Worm (Caenorhabditis elegans) whole organism, young adult: ENCODE data around the gene ints-7.

Experiments
- B0019.2 ChIP-seq: fragments of 200-800 bp; sonication (Bioruptor generic); conservative IDR thresholded peaks from 2 replicates; pipeline ENCODE4 v1.3.6; 2022; ENCODE audit warnings: missing genetic modification reagents, missing genetic modification characterization, missing compliant biosample characterization
- B0035.1 ChIP-seq: sonication (generic microtip); optimal IDR thresholded peaks from 2 replicates; lab custom pipeline; 2016; ENCODE audit warnings: missing genetic modification characterization, mild to moderate bottlenecking, missing compliant biosample characterization, missing genotype, missing genetic modification reagents
- C17E4.6 ChIP-seq: fragments of 200-800 bp; sonication (Bioruptor generic); IDR thresholded peaks from 2 replicates; pipeline ENCODE4 v1.3.6; 2022; ENCODE audit warnings: missing genetic modification reagents, missing genetic modification characterization, missing compliant biosample characterization
- F49E8.2 ChIP-seq: sonication (generic microtip); optimal IDR thresholded peaks from 3 replicates; lab custom pipeline; 2017; ENCODE audit warnings: missing genetic modification characterization, mild to moderate bottlenecking, missing compliant biosample characterization, antibody characterized with exemption, moderate library complexity; ENCODE audit not compliant: insufficient read depth
- T26A5.8 ChIP-seq: sonication (generic microtip); optimal IDR thresholded peaks from 2 replicates; lab custom pipeline; 2016; ENCODE audit warnings: missing genetic modification characterization, missing compliant biosample characterization
- Y53G8AR.9 ChIP-seq: fragments of 200-800 bp; sonication (Bioruptor generic); conservative IDR thresholded peaks from 2 replicates; pipeline ENCODE4 v1.3.6; 2022; ENCODE audit warnings: missing genetic modification reagents, missing genetic modification characterization, missing compliant biosample characterization
- Y95B8A.8 ChIP-seq: fragments of 200-800 bp; sonication (Bioruptor generic); IDR thresholded peaks from 2 replicates; pipeline ENCODE4 v1.3.6; 2022; ENCODE audit warnings: missing genetic modification reagents, missing genetic modification characterization, missing compliant biosample characterization
- ZK185.1 ChIP-seq: sonication (generic microtip); optimal IDR thresholded peaks from 2 replicates; lab custom pipeline; 2016; ENCODE audit warnings: mild to moderate bottlenecking, missing genetic modification characterization, missing compliant biosample characterization; ENCODE audit not compliant: poor library complexity, severe bottlenecking
- ama-1 ChIP-seq, 3 experiments: fragments of 150-350 bp in 1 of 3; sonication (generic microtip) in 2 of 3; optimal IDR thresholded peaks; 2 replicates each; lab custom pipeline; 2014 to 2018; ENCODE audit warnings: missing biosample characterization in 2 of 3, missing genetic modification characterization in 2 of 3, missing genetic modification reagents in 2 of 3
- attf-3 ChIP-seq: fragments of 200-800 bp; sonication (Bioruptor generic); conservative IDR thresholded peaks from 2 replicates; pipeline ENCODE4 v1.3.6; 2022; ENCODE audit warnings: missing genetic modification reagents, missing genetic modification characterization, missing compliant biosample characterization
- attf-5 ChIP-seq: fragments of 200-800 bp; sonication (Bioruptor generic); optimal IDR thresholded peaks from 2 replicates; lab custom pipeline; 2018; ENCODE audit warnings: mild to moderate bottlenecking, missing genetic modification characterization, missing compliant biosample characterization
- bed-2 ChIP-seq: fragments of 200-800 bp; sonication (Bioruptor generic); IDR thresholded peaks from 2 replicates; pipeline ENCODE4 v1.3.6; 2022; ENCODE audit warnings: missing genetic modification reagents, missing genetic modification characterization, missing compliant biosample characterization
- ceh-27 ChIP-seq: fragments of 200-800 bp; sonication (Bioruptor generic); optimal IDR thresholded peaks from 2 replicates; lab custom pipeline; 2018; ENCODE audit warnings: mild to moderate bottlenecking, missing genetic modification characterization, moderate library complexity, missing compliant biosample characterization
- ceh-40 ChIP-seq: fragments of 200-800 bp; sonication (Bioruptor generic); IDR thresholded peaks from 2 replicates; pipeline ENCODE4 v1.3.6; 2022; ENCODE audit warnings: missing genetic modification characterization, missing compliant biosample characterization
- ceh-58 ChIP-seq: fragments of 200-800 bp; sonication (Bioruptor generic); IDR thresholded peaks from 2 replicates; pipeline ENCODE4 v1.3.6; 2022; ENCODE audit warnings: missing genetic modification characterization, missing compliant biosample characterization
- ceh-79 ChIP-seq: sonication (generic microtip); optimal IDR thresholded peaks from 2 replicates; lab custom pipeline; 2017; ENCODE audit warnings: mild to moderate bottlenecking, missing genetic modification characterization, missing compliant biosample characterization
- ceh-91 ChIP-seq: fragments of 200-800 bp; sonication (Bioruptor generic); IDR thresholded peaks from 2 replicates; pipeline ENCODE4 v1.3.6; 2022; ENCODE audit warnings: missing genetic modification reagents, missing genetic modification characterization, missing compliant biosample characterization
- dpl-1 ChIP-seq: fragments of 150-350 bp; optimal IDR thresholded peaks from 2 replicates; lab custom pipeline; 2014; ENCODE audit warnings: missing biosample characterization, missing genetic modification reagents, missing genetic modification characterization
- egrh-3 ChIP-seq: fragments of 200-800 bp; sonication (Bioruptor generic); IDR thresholded peaks from 2 replicates; pipeline ENCODE4 v1.3.6; 2022; ENCODE audit warnings: missing genetic modification reagents, missing genetic modification characterization, missing compliant biosample characterization
- ekl-4 ChIP-seq: fragments of 200-800 bp; sonication (Bioruptor generic); IDR thresholded peaks from 2 replicates; pipeline ENCODE4 v1.3.6; 2022; ENCODE audit warnings: missing genetic modification reagents, missing genetic modification characterization, missing compliant biosample characterization
- him-1 ChIP-seq: sonication (generic microtip); optimal IDR thresholded peaks from 2 replicates; lab custom pipeline; 2016; ENCODE audit warnings: missing genotype, missing genetic modification reagents, missing genetic modification characterization, missing compliant biosample characterization
- hlh-12 ChIP-seq: sonication (generic microtip); optimal IDR thresholded peaks from 2 replicates; lab custom pipeline; 2016; ENCODE audit warnings: missing genetic modification characterization, missing compliant biosample characterization
- hmg-20 ChIP-seq: fragments of 200-800 bp; sonication (Bioruptor generic); IDR thresholded peaks from 2 replicates; pipeline ENCODE4 v1.3.6; 2022; ENCODE audit warnings: missing genetic modification reagents, missing genetic modification characterization, missing compliant biosample characterization
- let-607 ChIP-seq, 2 experiments: fragments of 200-800 bp in 1 of 2; sonication (Bioruptor generic) in 1 of 2; sonication (generic microtip) in 1 of 2; optimal IDR thresholded peaks; 2 replicates each; lab custom pipeline; 2016 to 2018; ENCODE audit warnings: mild to moderate bottlenecking in 2 of 2, missing compliant biosample characterization in 2 of 2, missing genetic modification characterization in 2 of 2, moderate library complexity in 2 of 2, missing genotype in 1 of 2
- lin-26 ChIP-seq: fragments of 200-800 bp; sonication (Bioruptor generic); IDR thresholded peaks from 2 replicates; pipeline ENCODE4 v1.3.6; 2022; ENCODE audit warnings: missing genetic modification reagents, missing genetic modification characterization, missing compliant biosample characterization
- lin-35 ChIP-seq, 3 experiments: fragments of 150-350 bp in 2 of 3; sonication (generic microtip) in 1 of 3; optimal IDR thresholded peaks; 2 replicates each; lab custom pipeline; 2014 to 2018; ENCODE audit warnings: missing biosample characterization in 3 of 3, missing genetic modification characterization in 3 of 3, missing genetic modification reagents in 3 of 3
- lin-54 ChIP-seq: fragments of 200-800 bp; sonication (Bioruptor generic); optimal IDR thresholded peaks from 2 replicates; lab custom pipeline; 2018; ENCODE audit warnings: mild to moderate bottlenecking, missing genetic modification characterization, missing compliant biosample characterization
- lir-1 ChIP-seq: fragments of 200-800 bp; sonication (Bioruptor generic); conservative IDR thresholded peaks from 2 replicates; pipeline ENCODE4 v1.3.6; 2022; ENCODE audit warnings: missing genetic modification reagents, missing genetic modification characterization, missing compliant biosample characterization
- mel-28 ChIP-seq: sonication (generic microtip); optimal IDR thresholded peaks from 2 replicates; lab custom pipeline; 2016; ENCODE audit warnings: borderline replicate concordance, mild to moderate bottlenecking, missing genetic modification characterization, missing compliant biosample characterization
- nfya-2 ChIP-seq: fragments of 200-800 bp; sonication (Bioruptor generic); IDR thresholded peaks from 2 replicates; pipeline ENCODE4 v1.3.6; 2022; ENCODE audit warnings: missing genetic modification reagents, missing genetic modification characterization, missing compliant biosample characterization
- nfyb-1 ChIP-seq: fragments of 200-800 bp; sonication (Bioruptor generic); IDR thresholded peaks from 2 replicates; pipeline ENCODE4 v1.3.6; 2022; ENCODE audit warnings: missing genetic modification reagents, missing genetic modification characterization, missing compliant biosample characterization
- pbrm-1 ChIP-seq: fragments of 200-800 bp; sonication (Bioruptor generic); IDR thresholded peaks from 2 replicates; pipeline ENCODE4 v1.3.6; 2022; ENCODE audit warnings: missing genetic modification reagents, missing genetic modification characterization, missing compliant biosample characterization
- rcor-1 ChIP-seq: fragments of 200-800 bp; sonication (Bioruptor generic); IDR thresholded peaks from 2 replicates; pipeline ENCODE4 v1.3.6; 2022; ENCODE audit warnings: missing genetic modification reagents, missing genetic modification characterization, missing compliant biosample characterization
- sdz-38 ChIP-seq: sonication (generic microtip); optimal IDR thresholded peaks from 2 replicates; lab custom pipeline; 2016; ENCODE audit warnings: missing genotype, missing genetic modification characterization, missing compliant biosample characterization
- sea-2 ChIP-seq: fragments of 200-800 bp; sonication (Bioruptor generic); IDR thresholded peaks from 2 replicates; pipeline ENCODE4 v1.3.6; 2022; ENCODE audit warnings: missing genetic modification characterization, missing compliant biosample characterization
- somi-1 ChIP-seq: fragments of 200-800 bp; sonication (Bioruptor generic); optimal IDR thresholded peaks from 2 replicates; lab custom pipeline; 2018; ENCODE audit warnings: mild to moderate bottlenecking, missing genetic modification characterization, missing compliant biosample characterization
- sptf-2 ChIP-seq: fragments of 200-800 bp; sonication (Bioruptor generic); optimal IDR thresholded peaks from 2 replicates; lab custom pipeline; 2018; ENCODE audit warnings: mild to moderate bottlenecking, missing genetic modification characterization, missing compliant biosample characterization
- tbp1 ChIP-seq: fragments of 200-800 bp; sonication (Bioruptor generic); optimal IDR thresholded peaks from 2 replicates; lab custom pipeline; 2018; ENCODE audit warnings: mild to moderate bottlenecking, missing genetic modification characterization, missing compliant biosample characterization
- tlf-1 ChIP-seq: fragments of 200-800 bp; sonication (Bioruptor generic); optimal IDR thresholded peaks from 2 replicates; lab custom pipeline; 2018; ENCODE audit warnings: mild to moderate bottlenecking, missing genetic modification characterization, missing compliant biosample characterization
- unc-62 ChIP-seq: fragments of 150-350 bp; optimal IDR thresholded peaks from 2 replicates; lab custom pipeline; 2014; ENCODE audit warnings: missing biosample characterization, missing genetic modification reagents, missing genetic modification characterization
- zfh-2 ChIP-seq: fragments of 200-800 bp; sonication (Bioruptor generic); conservative IDR thresholded peaks from 2 replicates; pipeline ENCODE4 v1.3.6; 2022; ENCODE audit warnings: missing genetic modification reagents, missing genetic modification characterization, missing compliant biosample characterization
- zim-3 ChIP-seq: sonication (generic microtip); optimal IDR thresholded peaks from 2 replicates; lab custom pipeline; 2017; ENCODE audit warnings: mild to moderate bottlenecking, missing genetic modification characterization, moderate library complexity, missing compliant biosample characterization
- ztf-26 ChIP-seq: sonication (generic microtip); optimal IDR thresholded peaks from 2 replicates; lab custom pipeline; 2017; ENCODE audit warnings: missing genetic modification characterization, missing compliant biosample characterization
- ztf-28 ChIP-seq: fragments of 200-800 bp; sonication (Bioruptor generic); IDR thresholded peaks from 2 replicates; pipeline ENCODE4 v1.3.6; 2022; ENCODE audit warnings: missing genetic modification reagents, missing genetic modification characterization, missing compliant biosample characterization

Gene ints-7

DNA sequence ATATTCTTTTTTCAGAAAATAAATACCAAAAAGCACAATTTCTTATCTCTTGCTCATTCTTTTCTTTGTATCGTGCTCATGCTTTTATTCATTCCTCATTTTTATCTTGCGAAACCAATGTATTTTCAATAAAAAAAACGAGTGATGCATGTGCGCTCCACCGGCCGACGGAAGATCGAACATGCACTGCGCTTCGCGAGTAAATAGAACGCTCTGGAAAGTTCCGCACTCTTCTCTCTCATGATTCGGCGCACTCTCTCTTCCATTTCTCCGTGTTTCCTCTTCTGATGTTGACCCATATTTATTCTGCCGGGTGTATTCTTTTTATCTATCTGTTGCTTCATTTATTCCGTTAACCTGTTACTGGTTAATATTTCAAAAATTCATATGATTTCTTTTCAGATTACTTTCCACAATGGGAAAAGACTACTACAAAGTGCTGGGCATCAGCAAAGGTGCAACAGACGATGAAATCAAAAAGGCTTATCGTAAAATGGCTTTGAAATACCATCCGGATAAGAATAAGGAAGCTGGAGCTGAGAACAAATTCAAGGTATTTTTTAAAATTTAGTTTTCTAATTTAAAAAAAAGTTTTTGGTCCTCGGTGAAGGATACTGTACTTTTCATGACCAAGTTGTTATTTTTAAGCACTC is 37.2 kb upstream of the ints-7 start, which contains the start of gene dnj-13 (continued):
- TF ChIP-seq sptf-2, result no peak
- TF ChIP-seq B0035.1 (tag; lab: Kevin White, UChicago), result peak; percentile 39
- TF ChIP-seq sdz-38, result no peak
- peak; percentile 96 for TF ChIP-seq ZK185.1
- peak; percentile 83 for TF ChIP-seq ceh-91 (GFP tag; lab: Robert Waterston, UW)
- peak; percentile 43; the same call in 1 of the 2 replicates for TF ChIP-seq bed-2 (GFP tag; lab: Robert Waterston, UW)
- peak; percentile 98 for TF ChIP-seq ekl-4 (GFP tag; lab: Robert Waterston, UW)
- TF ChIP-seq ztf-28, result peak; percentile 83; the same call in 1 of the 2 replicates
- TF ChIP-seq nfyb-1, result peak; percentile 97
- TF ChIP-seq lir-1, result peak; percentile 91
- peak; percentile 96 for TF ChIP-seq tlf-1 (GFP tag; lab: Kevin White, UChicago)
- TF ChIP-seq zim-3 (tag; lab: Kevin White, UChicago), result peak; percentile 89
- TF ChIP-seq egrh-3 (GFP tag; lab: Robert Waterston, UW), result peak; percentile 54
- TF ChIP-seq ama-1 (optimal IDR thresholded peaks at IDR 0.05; lab: Kevin White, UChicago), result peak; percentile 70
- TF ChIP-seq ama-1 (GFP tag; optimal IDR thresholded peaks at IDR 0.05; lab: Kevin White, UChicago), result peak in 1 of 2 experiments; percentile 28
- peak; percentile 96 for TF ChIP-seq ztf-26 (tag; lab: Kevin White, UChicago)

- TF ChIP-seq nfyb-1, result peak; percentile 38; the same call in 1 of the 2 replicates
- TF ChIP-seq Y53G8AR.9 (GFP tag; lab: Robert Waterston, UW), result no peak
- TF ChIP-seq zfh-2 (GFP tag; lab: Robert Waterston, UW), result peak; percentile 64
- TF ChIP-seq lin-26, result 0 out of 2 replicates have a peak, but pooled peaks have one; percentile 12
- TF ChIP-seq lin-54, result peak; percentile 1
- TF ChIP-seq tbp1, result no peak
These were observed 36.7 kb upstream of the ints-7 start for ce11 chrII:11545952-11546325.

ce11 chrII:11547254-11547687 is 35.4 kb upstream of the ints-7 start, which contains the start of gene F54D5.7:
TSS of gene F54D5.7 (plus strand) at chrII:11547517.
- peak in 1 of 2 experiments; percentile 26 for TF ChIP-seq let-607 (tag; optimal IDR thresholded peaks at IDR 0.05; lab: Kevin White, UChicago)
- TF ChIP-seq him-1 (tag; lab: Kevin White, UChicago), result no peak
- peak; percentile 26 for TF ChIP-seq mel-28
- TF ChIP-seq ceh-27 (GFP tag; lab: Kevin White, UChicago), result peak; percentile 42
- TF ChIP-seq Y95B8A.8 (GFP tag; lab: Robert Waterston, UW), result no peak
- TF ChIP-seq rcor-1, result peak; percentile 74
- peak; percentile 52 for TF ChIP-seq F49E8.2 (tag; lab: Kevin White, UChicago)
- no peak for TF ChIP-seq B0019.2 (GFP tag; lab: Robert Waterston, UW)
- peak in 1 of 3 experiments; percentile 42 for TF ChIP-seq lin-35 (GFP tag; optimal IDR thresholded peaks at IDR 0.05; lab: Kevin White, UChicago)
- 0 out of 2 replicates have a peak, but pooled peaks have one; percentile 35 for TF ChIP-seq attf-3 (GFP tag; lab: Robert Waterston, UW)
- peak; percentile 75 for TF ChIP-seq attf-5
- TF ChIP-seq ceh-79 (tag; lab: Kevin White, UChicago), result no peak
- TF ChIP-seq somi-1 (GFP tag; lab: Kevin White, UChicago), result no peak
- TF ChIP-seq dpl-1 (GFP tag; lab: Kevin White, UChicago), result no peak
- TF ChIP-seq T26A5.8, result no peak
- TF ChIP-seq bed-2 (GFP tag; lab: Robert Waterston, UW), result no peak
- 0 out of 2 replicates have a peak, but pooled peaks have one; percentile 21 for TF ChIP-seq ceh-40
- no peak for TF ChIP-seq nfya-2 (GFP tag; lab: Robert Waterston, UW)
- no peak for TF ChIP-seq hlh-12 (tag; lab: Kevin White, UChicago)
- TF ChIP-seq ama-1 (optimal IDR thresholded peaks at IDR 0.05; lab: Kevin White, UChicago), result peak; percentile 98
- no peak for TF ChIP-seq ama-1 (GFP tag; optimal IDR thresholded peaks at IDR 0.05; lab: Kevin White, UChicago)
- 0 out of 2 replicates have a peak, but pooled peaks have one; percentile 9 for TF ChIP-seq zfh-2 (GFP tag; lab: Robert Waterston, UW)
- TF ChIP-seq hmg-20 (GFP tag; lab: Robert Waterston, UW), result peak; percentile 65
- TF ChIP-seq unc-62 (GFP tag; lab: Kevin White, UChicago), result no peak
- TF ChIP-seq tlf-1 (GFP tag; lab: Kevin White, UChicago), result peak; percentile 84
- TF ChIP-seq pbrm-1 (GFP tag; lab: Robert Waterston, UW), result peak; percentile 65; the same call in 1 of the 2 replicates
- peak; percentile 20; the same call in 1 of the 2 replicates for TF ChIP-seq ceh-58 (GFP tag; lab: Robert Waterston, UW)
- peak; percentile 88 for TF ChIP-seq Y53G8AR.9 (GFP tag; lab: Robert Waterston, UW)
- no peak for TF ChIP-seq sea-2 (GFP tag; lab: Robert Waterston, UW)
- no peak for TF ChIP-seq C17E4.6
